Fruit fly (Drosophila melanogaster) whole organism, embryonic: ENCODE measurements around the gene CG13670.

Source experiments
- Aef1 ChIP-seq: fragments of 200-800 bp; sonication (Bioruptor generic); IDR thresholded peaks from 3 replicates; pipeline ENCODE4 v1.3.6; 2022; ENCODE audit warnings: missing biosample characterization, missing genetic modification characterization
- Awh ChIP-seq: fragments of 200-800 bp; sonication (Bioruptor generic); IDR thresholded peaks from 2 replicates; pipeline ENCODE4, ENCODE4 v1.3.6; 2022; ENCODE audit warnings: missing biosample characterization, missing genetic modification characterization
- CG10209 ChIP-seq: fragments of 200-800 bp; sonication (Bioruptor generic); optimal IDR thresholded peaks from 3 replicates; lab custom pipeline; 2017; ENCODE audit warnings: missing biosample characterization, mild to moderate bottlenecking, missing genetic modification characterization, missing genetic modification reagents
- CG10321 ChIP-seq: fragments of 200-800 bp; sonication (Bioruptor generic); IDR thresholded peaks from 2 replicates; pipeline ENCODE4 v1.3.6; 2022; ENCODE audit warnings: missing biosample characterization, missing genetic modification characterization
- CG10431 ChIP-seq: fragments of 200-800 bp; sonication (Bioruptor generic); optimal IDR thresholded peaks from 3 replicates; lab custom pipeline; 2018; ENCODE audit warnings: missing biosample characterization, mild to moderate bottlenecking, missing genetic modification characterization
- CG12071 ChIP-seq: fragments of 200-800 bp; sonication (Bioruptor generic); optimal IDR thresholded peaks from 3 replicates; lab custom pipeline; 2018; ENCODE audit warnings: missing biosample characterization, mild to moderate bottlenecking, missing genetic modification characterization
- CG12391 ChIP-seq: fragments of 200-800 bp; sonication (Bioruptor generic); optimal IDR thresholded peaks from 3 replicates; lab custom pipeline; 2018; ENCODE audit warnings: missing biosample characterization, mild to moderate bottlenecking, missing genetic modification characterization, moderate library complexity
- CG14710 ChIP-seq: fragments of 200-800 bp; sonication (Bioruptor generic); optimal IDR thresholded peaks from 3 replicates; lab custom pipeline; 2019; ENCODE audit warnings: missing biosample characterization, mild to moderate bottlenecking, missing genetic modification characterization, moderate library complexity
- CG16779 ChIP-seq: fragments of 200-800 bp; sonication (Bioruptor generic); IDR thresholded peaks from 2 replicates; pipeline ENCODE4 v1.3.6; 2022; ENCODE audit warnings: missing biosample characterization, missing genetic modification characterization
- CG17186 ChIP-seq: fragments of 200-800 bp; sonication (Bioruptor generic); optimal IDR thresholded peaks from 3 replicates; lab custom pipeline; 2017; ENCODE audit warnings: missing biosample characterization, missing genetic modification reagents, missing genetic modification characterization
- CG17912 ChIP-seq: fragments of 200-800 bp; sonication (Bioruptor generic); optimal IDR thresholded peaks from 2 replicates; lab custom pipeline; 2018; ENCODE audit warnings: missing biosample characterization, mild to moderate bottlenecking, missing genetic modification characterization
- CG18262 ChIP-seq: fragments of 200-800 bp; optimal IDR thresholded peaks from 3 replicates; lab custom pipeline; 2019; ENCODE audit warnings: missing biosample characterization, mild to moderate bottlenecking, missing genetic modification characterization, moderate library complexity
- CG18619 ChIP-seq: fragments of 200-800 bp; sonication (Bioruptor generic); optimal IDR thresholded peaks from 3 replicates; lab custom pipeline; 2017; ENCODE audit warnings: missing biosample characterization, mild to moderate bottlenecking, missing genetic modification characterization
- CG2202 ChIP-seq: fragments of 200-800 bp; sonication (Bioruptor generic); optimal IDR thresholded peaks from 2 replicates; lab custom pipeline; 2018; ENCODE audit warnings: missing biosample characterization, mild to moderate bottlenecking, missing genetic modification characterization
- CG31224 ChIP-seq: fragments of 200-800 bp; sonication (Bioruptor generic); IDR thresholded peaks from 2 replicates; pipeline ENCODE4 v1.3.6; 2022; ENCODE audit warnings: missing biosample characterization, missing genetic modification characterization
- CG3163 ChIP-seq: fragments of 200-800 bp; sonication (Bioruptor generic); optimal IDR thresholded peaks from 3 replicates; lab custom pipeline; 2016; ENCODE audit warnings: missing biosample characterization, missing genetic modification characterization
- CG34224 ChIP-seq: fragments of 200-800 bp; sonication (Bioruptor generic); IDR thresholded peaks from 3 replicates; pipeline ENCODE4 v1.3.6; 2022; ENCODE audit warnings: missing biosample characterization, missing genetic modification characterization; ENCODE audit not compliant: partially characterized antibody
- CG3726 ChIP-seq: fragments of 200-800 bp; sonication (Bioruptor generic); IDR thresholded peaks from 3 replicates; pipeline ENCODE4, ENCODE4 v1.3.6; 2022; ENCODE audit warnings: missing biosample characterization, missing genetic modification characterization
- CG43689 ChIP-seq: fragments of 200-800 bp; sonication (Bioruptor generic); IDR thresholded peaks from 2 replicates; pipeline ENCODE4 v1.3.6; 2022; ENCODE audit warnings: missing biosample characterization, missing genetic modification characterization
- CG5245 ChIP-seq: fragments of 200-800 bp; sonication (Bioruptor generic); optimal IDR thresholded peaks from 3 replicates; lab custom pipeline; 2016; ENCODE audit warnings: missing biosample characterization, missing genetic modification characterization
- CG7357 ChIP-seq: fragments of 200-800 bp; sonication (Bioruptor generic); IDR thresholded peaks from 3 replicates; pipeline ENCODE4 v1.3.6; 2022; ENCODE audit warnings: missing biosample characterization, missing genetic modification characterization
- CG8924 ChIP-seq: fragments of 200-800 bp; optimal IDR thresholded peaks from 3 replicates; lab custom pipeline; 2019; ENCODE audit warnings: missing biosample characterization, mild to moderate bottlenecking, missing genetic modification characterization, moderate library complexity
- CG9797 ChIP-seq: fragments of 200-800 bp; sonication (Bioruptor generic); optimal IDR thresholded peaks from 3 replicates; lab custom pipeline; 2018; ENCODE audit warnings: missing biosample characterization, mild to moderate bottlenecking, missing genetic modification characterization
- Deaf1 ChIP-seq: fragments of 200-800 bp; optimal IDR thresholded peaks from 3 replicates; lab custom pipeline; 2019; ENCODE audit warnings: missing biosample characterization, mild to moderate bottlenecking, missing genetic modification characterization, moderate library complexity
- Dip2 ChIP-seq: fragments of 200-800 bp; sonication (Bioruptor generic); IDR thresholded peaks from 2 replicates; pipeline ENCODE4 v1.3.6; 2022; ENCODE audit warnings: missing biosample characterization, missing genetic modification characterization
- Dll ChIP-seq: fragments of 200-800 bp; sonication (Bioruptor generic); IDR thresholded peaks from 4 replicates; pipeline ENCODE4 v1.3.6; 2022; ENCODE audit warnings: missing biosample characterization, missing genetic modification characterization; ENCODE audit not compliant: partially characterized antibody
- Ets97D ChIP-seq: fragments of 200-800 bp; sonication (Bioruptor generic); optimal IDR thresholded peaks from 3 replicates; lab custom pipeline; 2016; ENCODE audit warnings: missing biosample characterization, missing genetic modification characterization
- Lim3 ChIP-seq: fragments of 200-800 bp; sonication (Bioruptor generic); IDR thresholded peaks from 2 replicates; pipeline ENCODE4 v1.3.6; 2022; ENCODE audit warnings: missing biosample characterization, missing genetic modification characterization
- MBD-R2 ChIP-seq: fragments of 200-800 bp; sonication (Bioruptor generic); IDR thresholded peaks from 2 replicates; pipeline ENCODE4 v1.3.6; 2022; ENCODE audit warnings: missing biosample characterization, missing genetic modification characterization
- Max ChIP-seq: fragments of 200-800 bp; sonication (Bioruptor generic); optimal IDR thresholded peaks from 2 replicates; lab custom pipeline; 2016; ENCODE audit warnings: missing biosample characterization, mild to moderate bottlenecking, missing genetic modification characterization
- Nf-YB ChIP-seq: fragments of 200-800 bp; sonication (Bioruptor generic); optimal IDR thresholded peaks from 3 replicates; lab custom pipeline; 2019; ENCODE audit warnings: missing biosample characterization, mild to moderate bottlenecking, missing genetic modification characterization, moderate library complexity
- NfI ChIP-seq: fragments of 200-800 bp; sonication (Bioruptor generic); optimal IDR thresholded peaks from 3 replicates; lab custom pipeline; 2018; ENCODE audit warnings: missing biosample characterization, mild to moderate bottlenecking, missing genetic modification characterization, moderate library complexity
- Ravus ChIP-seq: fragments of 200-800 bp; sonication (Bioruptor generic); IDR thresholded peaks from 2 replicates; pipeline ENCODE4 v1.3.6; 2022; ENCODE audit warnings: missing biosample characterization, missing genetic modification characterization
- Spps ChIP-seq: fragments of 200-800 bp; sonication (Bioruptor generic); optimal IDR thresholded peaks from 2 replicates; lab custom pipeline; 2018; ENCODE audit warnings: missing biosample characterization, mild to moderate bottlenecking, missing genetic modification characterization
- abd-A ChIP-seq: fragments of 200-800 bp; sonication (Bioruptor generic); optimal IDR thresholded peaks from 3 replicates; lab custom pipeline; 2019; ENCODE audit warnings: missing biosample characterization, mild to moderate bottlenecking, missing genetic modification characterization, moderate library complexity
- ato ChIP-seq: fragments of 200-800 bp; sonication (Bioruptor generic); IDR thresholded peaks from 2 replicates; pipeline ENCODE4 v1.3.6; 2022; ENCODE audit warnings: missing biosample characterization, missing genetic modification characterization; ENCODE audit not compliant: partially characterized antibody
- az2 ChIP-seq: fragments of 200-800 bp; sonication (Bioruptor generic); optimal IDR thresholded peaks from 3 replicates; lab custom pipeline; 2016; ENCODE audit warnings: missing biosample characterization, missing genetic modification characterization
- bowl ChIP-seq: fragments of 200-800 bp; sonication (Bioruptor generic); IDR thresholded peaks from 2 replicates; pipeline ENCODE4 v1.3.6; 2022; ENCODE audit warnings: missing biosample characterization, missing genetic modification characterization
- ci ChIP-seq: fragments of 200-800 bp; sonication (Bioruptor generic); IDR thresholded peaks from 3 replicates; pipeline ENCODE4 v1.3.6; 2022; ENCODE audit warnings: missing biosample characterization, missing genetic modification characterization
- dysf ChIP-seq: fragments of 200-800 bp; sonication (Bioruptor generic); IDR thresholded peaks from 3 replicates; pipeline ENCODE4 v1.3.6; 2022; ENCODE audit warnings: missing biosample characterization, missing genetic modification characterization
- fu2 ChIP-seq: fragments of 200-800 bp; sonication (Bioruptor generic); optimal IDR thresholded peaks from 2 replicates; lab custom pipeline; 2016; ENCODE audit warnings: missing biosample characterization, missing genetic modification characterization
- gce ChIP-seq: fragments of 200-800 bp; sonication (Bioruptor generic); IDR thresholded peaks from 3 replicates; pipeline ENCODE4 v1.3.6; 2022; ENCODE audit warnings: missing biosample characterization, missing genetic modification characterization
- ind ChIP-seq: fragments of 200-800 bp; sonication (Bioruptor generic); optimal IDR thresholded peaks from 3 replicates; lab custom pipeline; 2016; ENCODE audit warnings: missing biosample characterization, missing genetic modification characterization
- nom ChIP-seq: fragments of 200-800 bp; sonication (Bioruptor generic); optimal IDR thresholded peaks from 2 replicates; lab custom pipeline; 2017; ENCODE audit warnings: missing biosample characterization, missing genetic modification characterization, mild to moderate bottlenecking, moderate library complexity, missing genetic modification reagents
- ro ChIP-seq: fragments of 200-800 bp; sonication (Bioruptor generic); IDR thresholded peaks from 2 replicates; pipeline ENCODE4 v1.3.6; 2022; ENCODE audit warnings: missing biosample characterization, missing genetic modification characterization
- run ChIP-seq: fragments of 200-800 bp; sonication (Bioruptor generic); optimal IDR thresholded peaks from 3 replicates; lab custom pipeline; 2018; ENCODE audit warnings: missing biosample characterization, mild to moderate bottlenecking, missing genetic modification characterization
- sima ChIP-seq: fragments of 200-800 bp; sonication (Bioruptor generic); optimal IDR thresholded peaks from 2 replicates; lab custom pipeline; 2016; ENCODE audit warnings: missing biosample characterization, missing genetic modification characterization
- slp2 ChIP-seq: fragments of 200-800 bp; sonication (Bioruptor generic); optimal IDR thresholded peaks from 2 replicates; lab custom pipeline; 2016; ENCODE audit warnings: missing biosample characterization, missing genetic modification characterization
- tap ChIP-seq: fragments of 200-800 bp; optimal IDR thresholded peaks from 3 replicates; lab custom pipeline; 2019; ENCODE audit warnings: missing biosample characterization, mild to moderate bottlenecking, missing genetic modification characterization, moderate library complexity
- tin ChIP-seq: fragments of 200-800 bp; sonication (Bioruptor generic); optimal IDR thresholded peaks from 3 replicates; lab custom pipeline; 2016; ENCODE audit warnings: missing biosample characterization, missing genetic modification characterization
- ttk ChIP-seq: fragments of 200-800 bp; sonication (Bioruptor generic); IDR thresholded peaks from 2 replicates; pipeline ENCODE4 v2.1.2; 2022; ENCODE audit warnings: missing biosample characterization, missing genetic modification characterization
- wek ChIP-seq: fragments of 200-800 bp; sonication (Bioruptor generic); optimal IDR thresholded peaks from 3 replicates; lab custom pipeline; 2018; ENCODE audit warnings: missing biosample characterization, mild to moderate bottlenecking, missing genetic modification characterization, moderate library complexity

Gene CG13670

DNA sequence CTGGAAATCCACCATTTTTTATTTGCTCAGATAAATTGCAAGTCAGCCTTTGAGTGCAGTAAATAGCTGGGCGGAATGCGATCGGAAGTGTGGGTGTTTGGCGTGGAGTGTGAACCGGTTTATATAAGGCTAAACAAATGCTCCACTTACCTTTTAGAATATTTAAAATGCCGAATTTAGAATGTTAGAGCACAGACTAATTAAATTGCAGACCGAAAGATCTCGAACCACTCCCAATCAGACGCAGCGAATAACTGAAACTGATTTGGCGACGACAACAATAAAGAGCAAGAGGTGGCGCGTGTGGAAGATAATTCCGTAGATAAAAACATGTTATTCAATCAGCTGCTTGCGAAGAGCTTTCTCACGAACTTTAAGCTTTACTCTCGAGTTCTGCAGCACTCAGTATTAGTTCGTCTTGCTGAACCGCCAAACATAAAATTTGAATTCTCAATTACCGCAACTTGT is 40.1 kb downstream of the CG13670 start, which contains the start of gene Idh (continued):
- TF ChIP-seq Deaf1 (tag; lab: Kevin White, UChicago), result peak; percentile 38
- TF ChIP-seq ato (GFP tag; lab: Robert Waterston, UW), result 0 out of 2 replicates have a peak, but pooled peaks have one; percentile 17
- no peak for TF ChIP-seq CG31224 (GFP tag; lab: Robert Waterston, UW)
- peak; percentile 65 for TF ChIP-seq CG34224
- TF ChIP-seq fu2 (GFP tag; lab: Kevin White, UChicago), result no peak
- TF ChIP-seq Dll (GFP tag; lab: Robert Waterston, UW), result peak; percentile 36; the same call in 1 of the 4 replicates
- TF ChIP-seq CG9797 (GFP tag; lab: Kevin White, UChicago), result no peak
- TF ChIP-seq tap, result no peak
- TF ChIP-seq CG7357 (GFP tag; lab: Robert Waterston, UW), result no peak
- no peak for TF ChIP-seq CG16779 (GFP tag; lab: Robert Waterston, UW)
- no peak for TF ChIP-seq Awh (GFP tag; lab: Robert Waterston, UW)
- TF ChIP-seq dysf (GFP tag; lab: Robert Waterston, UW), result no peak
- TF ChIP-seq run (tag; lab: Kevin White, UChicago), result no peak
- no peak for TF ChIP-seq ind (GFP tag; lab: Kevin White, UChicago)
- peak; percentile 58; the same call in 2 of the 3 replicates for TF ChIP-seq ci (GFP tag; lab: Robert Waterston, UW)
- peak; percentile 31 for TF ChIP-seq NfI (GFP tag; lab: Kevin White, UChicago)
- peak; percentile 76 for TF ChIP-seq abd-A (tag; lab: Kevin White, UChicago)
- no peak for TF ChIP-seq CG17186 (GFP tag; lab: Kevin White, UChicago)
- TF ChIP-seq sima (GFP tag; lab: Kevin White, UChicago), result no peak
- TF ChIP-seq Aef1 (GFP tag; lab: Robert Waterston, UW), result 0 out of 3 replicates have a peak, but pooled peaks have one; percentile 15
- no peak for TF ChIP-seq Ravus (GFP tag; lab: Robert Waterston, UW)
- no peak for TF ChIP-seq Lim3 (GFP tag; lab: Robert Waterston, UW)
- TF ChIP-seq bowl, result no peak
- TF ChIP-seq Max (GFP tag; lab: Kevin White, UChicago), result no peak
- no peak for TF ChIP-seq ttk
- no peak for TF ChIP-seq CG14710
- TF ChIP-seq CG10321 (GFP tag; lab: Robert Waterston, UW), result no peak
- no peak for TF ChIP-seq az2
- TF ChIP-seq CG18619 (GFP tag; lab: Kevin White, UChicago), result no peak
- TF ChIP-seq CG12071 (GFP tag; lab: Kevin White, UChicago), result peak; percentile 41
- no peak for TF ChIP-seq Spps (tag; lab: Kevin White, UChicago)
- TF ChIP-seq gce, result 0 out of 3 replicates have a peak, but pooled peaks have one; percentile 34
- TF ChIP-seq CG12391, result no peak
- no peak for TF ChIP-seq CG18262 (tag; lab: Kevin White, UChicago)
- no peak for TF ChIP-seq Ets97D
- TF ChIP-seq CG3163 (GFP tag; lab: Kevin White, UChicago), result peak; percentile 62
- no peak for TF ChIP-seq CG3726 (GFP tag; lab: Robert Waterston, UW)
- TF ChIP-seq Dip2 (GFP tag; lab: Robert Waterston, UW), result no peak
- no peak for TF ChIP-seq CG5245 (GFP tag; lab: Kevin White, UChicago)
- no peak for TF ChIP-seq MBD-R2 (GFP tag; lab: Robert Waterston, UW)
- TF ChIP-seq slp2 (GFP tag; lab: Kevin White, UChicago), result no peak
- no peak for TF ChIP-seq tin (GFP tag; lab: Kevin White, UChicago)
- no peak for TF ChIP-seq wek (GFP tag; lab: Kevin White, UChicago)
- no peak for TF ChIP-seq CG10431 (GFP tag; lab: Kevin White, UChicago)
- no peak for TF ChIP-seq CG17912 (GFP tag; lab: Kevin White, UChicago)
- TF ChIP-seq ro (GFP tag; lab: Robert Waterston, UW), result no peak
- TF ChIP-seq nom (GFP tag; lab: Kevin White, UChicago), result peak; percentile 55
- peak; percentile 32 for TF ChIP-seq CG8924 (tag; lab: Kevin White, UChicago)
- no peak for TF ChIP-seq CG2202
- no peak for TF ChIP-seq CG10209
- TF ChIP-seq Nf-YB (GFP tag; lab: Kevin White, UChicago), result no peak
- TF ChIP-seq CG43689 (GFP tag; lab: Robert Waterston, UW), result no peak
